Worm (Caenorhabditis elegans) whole organism, L1 larva: ENCODE measurements around the gene R07B1.6.

ENCODE experiments used
- ama-1 ChIP-seq: fragments of 150-350 bp; optimal IDR thresholded peaks from 2 replicates; lab custom pipeline; 2014
- elt-3 ChIP-seq, 6 experiments: fragments of 150-350 bp in 1 of 6; sonication (generic microtip); optimal IDR thresholded peaks; 2 replicates each; lab custom pipeline; 2017 to 2018; ENCODE audit warnings: missing biosample characterization in 6 of 6, missing genetic modification characterization in 6 of 6, inconsistent platforms in 1 of 6
- lin-13 ChIP-seq: fragments of 150-350 bp; optimal IDR thresholded peaks from 2 replicates; lab custom pipeline; 2014; ENCODE audit warnings: missing biosample characterization, missing genetic modification reagents, missing genetic modification characterization
- lin-14 ChIP-seq: fragments of 200-800 bp; sonication (Bioruptor generic); optimal IDR thresholded peaks from 2 replicates; lab custom pipeline; 2018; ENCODE audit warnings: mild to moderate bottlenecking, missing genetic modification characterization, moderate library complexity, missing compliant biosample characterization
- unc-62 ChIP-seq: fragments of 150-350 bp; optimal IDR thresholded peaks from 2 replicates; lab custom pipeline; 2014; ENCODE audit warnings: missing biosample characterization, missing genetic modification reagents, missing genetic modification characterization

DNA sequence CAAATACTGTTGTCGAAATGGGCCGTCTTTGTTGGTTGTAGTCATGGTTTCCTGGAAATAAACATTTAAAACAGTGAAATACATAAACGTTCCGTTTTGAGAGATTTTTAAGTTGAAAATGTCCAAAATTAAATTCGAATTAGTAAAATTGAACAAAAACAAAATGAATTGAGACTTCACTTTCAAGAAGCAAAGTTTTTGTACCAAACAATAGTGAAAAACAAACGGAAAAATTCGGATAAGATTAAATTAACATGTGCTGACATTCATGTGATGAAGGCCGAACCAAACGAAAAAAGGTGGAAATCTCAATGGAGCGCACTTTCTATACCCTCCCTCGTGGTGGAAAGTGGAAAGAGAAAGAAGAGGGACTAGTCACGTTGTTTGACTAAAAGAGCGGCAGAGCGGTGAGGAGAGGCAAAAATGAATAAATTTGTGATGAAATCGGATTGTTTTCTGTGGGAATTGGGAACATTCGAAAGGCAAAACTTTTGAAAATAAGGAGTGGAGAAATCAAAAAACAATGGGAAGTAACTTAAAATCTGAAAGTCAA, 28.4 kb upstream of the R07B1.6 start, which contains the start of gene ipla-2:
- TF ChIP-seq ama-1 (lab: Kevin White, UChicago) (no peak), unc-62 (GFP tag; lab: Kevin White, UChicago) (no peak), elt-3 (tag; optimal IDR thresholded peaks at IDR 0.05; lab: Kevin White, UChicago) (no peak), lin-14 (GFP tag; lab: Kevin White, UChicago) (peak; percentile 94), lin-13 (GFP tag; lab: Kevin White, UChicago) (peak; percentile 67)
